Worm (Caenorhabditis elegans) whole organism, L2 larva: ENCODE results near the gene M18.3.

ENCODE experiments used
- alr-1 ChIP-seq: fragments of 150-350 bp; optimal IDR thresholded peaks from 2 replicates; lab custom pipeline; 2014; ENCODE audit warnings: missing biosample characterization, missing genetic modification characterization
- aly-2 ChIP-seq: fragments of 150-350 bp; optimal IDR thresholded peaks from 2 replicates; lab custom pipeline; 2014; ENCODE audit warnings: missing biosample characterization, missing genetic modification characterization
- ceh-16 ChIP-seq: fragments of 150-350 bp; optimal IDR thresholded peaks from 2 replicates; lab custom pipeline; 2014; ENCODE audit warnings: missing biosample characterization, missing genetic modification characterization
- dmd-4 ChIP-seq: sonication (generic microtip); optimal IDR thresholded peaks from 2 replicates; lab custom pipeline; 2017; ENCODE audit warnings: missing biosample characterization, missing genetic modification characterization
- egl-27 ChIP-seq: sonication (generic microtip); optimal IDR thresholded peaks from 3 replicates; lab custom pipeline; 2017; ENCODE audit warnings: missing biosample characterization, missing genetic modification reagents, missing genetic modification characterization
- elt-3 ChIP-seq: sonication (generic microtip); optimal IDR thresholded peaks from 2 replicates; lab custom pipeline; 2017; ENCODE audit warnings: missing biosample characterization, missing genetic modification characterization
- unc-62 ChIP-seq: fragments of 150-350 bp; optimal IDR thresholded peaks from 2 replicates; lab custom pipeline; 2014; ENCODE audit warnings: missing biosample characterization, missing genetic modification reagents, missing genetic modification characterization
- zag-1 ChIP-seq: fragments of 150-350 bp; optimal IDR thresholded peaks from 2 replicates; lab custom pipeline; 2014; ENCODE audit warnings: missing biosample characterization, missing genetic modification characterization

DNA sequence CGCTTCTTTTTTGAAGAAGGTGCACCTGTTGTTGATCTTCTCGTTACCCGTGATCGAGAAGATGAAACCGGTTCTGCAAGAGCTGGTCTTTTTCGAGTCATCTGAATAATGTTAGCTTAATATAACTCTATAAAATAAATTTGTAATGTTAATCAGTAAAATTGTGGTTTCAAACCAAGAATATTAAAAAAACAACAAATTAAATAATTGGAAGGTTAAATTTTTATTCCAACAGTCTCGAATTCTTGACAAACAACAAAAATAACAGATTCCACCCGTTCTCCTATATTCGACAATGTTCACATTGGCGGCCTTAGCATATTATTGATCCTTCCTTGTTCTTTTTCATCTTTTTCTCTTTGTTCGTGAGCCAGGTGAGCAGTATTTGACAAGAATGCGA is 13.5 kb upstream of the M18.3 start, which contains the start of gene mig-32:
- no peak for TF ChIP-seq unc-62 (GFP tag; lab: Kevin White, UChicago)
- TF ChIP-seq alr-1 (tag; lab: Kevin White, UChicago), result no peak
- no peak for TF ChIP-seq egl-27
- no peak for TF ChIP-seq dmd-4 (tag; lab: Kevin White, UChicago)
- no peak for TF ChIP-seq elt-3
- no peak for TF ChIP-seq ceh-16 (tag; lab: Kevin White, UChicago)
- TF ChIP-seq zag-1 (tag; lab: Kevin White, UChicago), result no peak
- no peak for TF ChIP-seq aly-2 (tag; lab: Kevin White, UChicago)
